Fruit fly (Drosophila melanogaster) whole organism, prepupa: Measurements from ENCODE around the gene CG3168.

Source experiments
- CG10631 ChIP-seq: fragments of 200-800 bp; sonication (Bioruptor generic); optimal IDR thresholded peaks from 2 replicates; lab custom pipeline; 2016; ENCODE audit warnings: missing biosample characterization, missing genetic modification characterization
- CG11294 ChIP-seq: fragments of 200-800 bp; sonication (Bioruptor generic); IDR thresholded peaks from 2 replicates; pipeline ENCODE4 v1.3.6; 2022; ENCODE audit warnings: missing biosample characterization, missing genetic modification characterization
- CG11762 ChIP-seq: fragments of 200-800 bp; sonication (Bioruptor generic); optimal IDR thresholded peaks from 3 replicates; lab custom pipeline; 2016; ENCODE audit warnings: missing biosample characterization, missing genetic modification characterization; ENCODE audit not compliant: insufficient read depth
- CG11902 ChIP-seq: fragments of 200-800 bp; sonication (Bioruptor generic); optimal IDR thresholded peaks from 3 replicates; lab custom pipeline; 2016; ENCODE audit warnings: missing biosample characterization, missing genetic modification characterization
- CG15336 ChIP-seq: fragments of 200-800 bp; sonication (Bioruptor generic); IDR thresholded peaks from 2 replicates; pipeline ENCODE4 v1.3.6; 2022; ENCODE audit warnings: missing biosample characterization, missing genetic modification characterization
- CG1621 ChIP-seq: fragments of 200-800 bp; sonication (Bioruptor generic); optimal IDR thresholded peaks from 3 replicates; lab custom pipeline; 2018; ENCODE audit warnings: missing biosample characterization, mild to moderate bottlenecking, missing genetic modification characterization
- CG16779 ChIP-seq: fragments of 200-800 bp; sonication (Bioruptor generic); optimal IDR thresholded peaks from 3 replicates; lab custom pipeline; 2017; ENCODE audit warnings: missing biosample characterization, mild to moderate bottlenecking, missing genetic modification characterization
- CG3032 ChIP-seq: fragments of 200-800 bp; optimal IDR thresholded peaks from 2 replicates; lab custom pipeline; 2019; ENCODE audit warnings: missing biosample characterization, mild to moderate bottlenecking, missing genetic modification characterization, moderate library complexity
- CG32006 ChIP-seq: fragments of 200-800 bp; sonication (Bioruptor generic); optimal IDR thresholded peaks from 3 replicates; lab custom pipeline; 2017; ENCODE audit warnings: missing biosample characterization, mild to moderate bottlenecking, missing genetic modification characterization
- CG34406 ChIP-seq: fragments of 200-800 bp; sonication (Bioruptor generic); optimal IDR thresholded peaks from 3 replicates; lab custom pipeline; 2016; ENCODE audit warnings: missing biosample characterization, missing genetic modification characterization
- CG3919 ChIP-seq: fragments of 200-800 bp; sonication (Bioruptor generic); optimal IDR thresholded peaks from 3 replicates; lab custom pipeline; 2016; ENCODE audit warnings: missing biosample characterization, missing genetic modification characterization
- CG4318 ChIP-seq: fragments of 200-800 bp; sonication (Bioruptor generic); optimal IDR thresholded peaks from 3 replicates; lab custom pipeline; 2017; ENCODE audit warnings: missing biosample characterization, mild to moderate bottlenecking, missing genetic modification characterization
- CG6163 ChIP-seq: fragments of 200-800 bp; sonication (Bioruptor generic); IDR thresholded peaks from 3 replicates; pipeline ENCODE4 v1.3.6; 2022; ENCODE audit warnings: missing biosample characterization, missing genetic modification characterization
- CG6276 ChIP-seq: fragments of 200-800 bp; sonication (Bioruptor generic); optimal IDR thresholded peaks from 2 replicates; lab custom pipeline; 2017; ENCODE audit warnings: missing biosample characterization, mild to moderate bottlenecking, missing genetic modification characterization
- CG6808 ChIP-seq: fragments of 200-800 bp; sonication (Bioruptor generic); optimal IDR thresholded peaks from 3 replicates; lab custom pipeline; 2017; ENCODE audit warnings: missing biosample characterization, missing genetic modification characterization, mild to moderate bottlenecking, moderate library complexity, missing genetic modification reagents
- CG6854 ChIP-seq: fragments of 200-800 bp; sonication (Bioruptor generic); optimal IDR thresholded peaks from 2 replicates; lab custom pipeline; 2017; ENCODE audit warnings: missing biosample characterization, mild to moderate bottlenecking, missing genetic modification characterization
- CG8119 ChIP-seq: fragments of 200-800 bp; sonication (Bioruptor generic); IDR thresholded peaks from 3 replicates; pipeline ENCODE4 v1.3.6; 2022; ENCODE audit warnings: missing biosample characterization, missing genetic modification characterization
- CG8319 ChIP-seq: fragments of 200-800 bp; sonication (Bioruptor generic); optimal IDR thresholded peaks from 3 replicates; lab custom pipeline; 2016; ENCODE audit warnings: missing biosample characterization, missing genetic modification characterization
- CG9139 ChIP-seq: fragments of 200-800 bp; sonication (Bioruptor generic); optimal IDR thresholded peaks from 3 replicates; lab custom pipeline; 2017; ENCODE audit warnings: missing biosample characterization, mild to moderate bottlenecking, missing genetic modification characterization
- Eip75B ChIP-seq: fragments of 200-800 bp; sonication (Bioruptor generic); optimal IDR thresholded peaks from 3 replicates; lab custom pipeline; 2016; ENCODE audit warnings: missing biosample characterization, missing genetic modification characterization
- Eip78C ChIP-seq: fragments of 200-800 bp; sonication (Bioruptor generic); peaks from one replicate; lab custom pipeline; 2016; ENCODE audit warnings: missing biosample characterization, missing genetic modification characterization
- Eip93F ChIP-seq: fragments of 200-800 bp; sonication (Bioruptor generic); optimal IDR thresholded peaks from 2 replicates; lab custom pipeline; 2016; ENCODE audit warnings: missing biosample characterization, mild to moderate bottlenecking, missing genetic modification characterization
- Ets21C ChIP-seq: fragments of 200-800 bp; sonication (Bioruptor generic); optimal IDR thresholded peaks from 3 replicates; lab custom pipeline; 2016; ENCODE audit warnings: missing biosample characterization, missing genetic modification characterization
- Ets96B ChIP-seq: fragments of 200-800 bp; optimal IDR thresholded peaks from 2 replicates; lab custom pipeline; 2019; ENCODE audit warnings: missing biosample characterization, mild to moderate bottlenecking, missing genetic modification characterization, moderate library complexity
- Gug ChIP-seq: fragments of 200-800 bp; sonication (Bioruptor generic); IDR thresholded peaks from 2 replicates; pipeline ENCODE4 v1.3.6; 2022; ENCODE audit warnings: missing biosample characterization, missing genetic modification characterization
- Hr39 ChIP-seq: fragments of 200-800 bp; sonication (Bioruptor generic); optimal IDR thresholded peaks from 2 replicates; lab custom pipeline; 2016; ENCODE audit warnings: missing biosample characterization, missing genetic modification characterization
- Hr4 ChIP-seq: fragments of 200-800 bp; sonication (Bioruptor generic); optimal IDR thresholded peaks from 3 replicates; lab custom pipeline; 2016; ENCODE audit warnings: missing biosample characterization, missing genetic modification characterization
- Lpt ChIP-seq: fragments of 200-800 bp; sonication (Bioruptor generic); optimal IDR thresholded peaks from 3 replicates; lab custom pipeline; 2016; ENCODE audit warnings: missing biosample characterization, missing genetic modification characterization
- Met ChIP-seq: fragments of 200-800 bp; sonication (Bioruptor generic); optimal IDR thresholded peaks from 3 replicates; lab custom pipeline; 2016; ENCODE audit warnings: missing biosample characterization, missing genetic modification characterization
- OdsH ChIP-seq: fragments of 200-800 bp; sonication (Bioruptor generic); optimal IDR thresholded peaks from 3 replicates; lab custom pipeline; 2016; ENCODE audit warnings: missing biosample characterization, missing genetic modification characterization
- Smox ChIP-seq: fragments of 200-800 bp; sonication (Bioruptor generic); optimal IDR thresholded peaks from 3 replicates; lab custom pipeline; 2016; ENCODE audit warnings: missing biosample characterization, missing genetic modification characterization
- Sox102F ChIP-seq: fragments of 200-800 bp; sonication (Bioruptor generic); optimal IDR thresholded peaks from 2 replicates; lab custom pipeline; 2016; ENCODE audit warnings: missing biosample characterization, mild to moderate bottlenecking, missing genetic modification characterization
- Sox14 ChIP-seq: fragments of 200-800 bp; sonication (Bioruptor generic); optimal IDR thresholded peaks from 3 replicates; lab custom pipeline; 2016; ENCODE audit warnings: missing biosample characterization, missing genetic modification characterization
- acj6 ChIP-seq: fragments of 200-800 bp; sonication (Bioruptor generic); optimal IDR thresholded peaks from 3 replicates; lab custom pipeline; 2016; ENCODE audit warnings: missing biosample characterization, missing genetic modification characterization
- cyc ChIP-seq: fragments of 200-800 bp; sonication (Bioruptor generic); optimal IDR thresholded peaks from 3 replicates; lab custom pipeline; 2016; ENCODE audit warnings: missing biosample characterization, missing genetic modification characterization
- dac ChIP-seq: fragments of 200-800 bp; sonication (Bioruptor generic); optimal IDR thresholded peaks from 2 replicates; lab custom pipeline; 2017; ENCODE audit warnings: missing biosample characterization, mild to moderate bottlenecking, missing genetic modification characterization
- dsx ChIP-seq: fragments of 200-800 bp; optimal IDR thresholded peaks from 3 replicates; lab custom pipeline; 2019; ENCODE audit warnings: missing biosample characterization, mild to moderate bottlenecking, missing genetic modification characterization, moderate library complexity; ENCODE audit not compliant: poor library complexity, severe bottlenecking
- esn ChIP-seq: fragments of 200-800 bp; sonication (Bioruptor generic); optimal IDR thresholded peaks from 2 replicates; lab custom pipeline; 2016; ENCODE audit warnings: missing biosample characterization, mild to moderate bottlenecking, missing genetic modification characterization, moderate library complexity
- fd59A ChIP-seq: fragments of 200-800 bp; sonication (Bioruptor generic); optimal IDR thresholded peaks from 2 replicates; lab custom pipeline; 2017; ENCODE audit warnings: missing biosample characterization, mild to moderate bottlenecking, missing genetic modification characterization, missing genetic modification reagents
- fd85E ChIP-seq: fragments of 200-800 bp; sonication (Bioruptor generic); optimal IDR thresholded peaks from 3 replicates; lab custom pipeline; 2016; ENCODE audit warnings: missing biosample characterization, missing genetic modification characterization
- fkh ChIP-seq: fragments of 200-800 bp; sonication (Bioruptor generic); optimal IDR thresholded peaks from 3 replicates; lab custom pipeline; 2017; ENCODE audit warnings: missing biosample characterization, mild to moderate bottlenecking, missing genetic modification characterization, moderate library complexity
- lz ChIP-seq: fragments of 200-800 bp; sonication (Bioruptor generic); optimal IDR thresholded peaks from 3 replicates; lab custom pipeline; 2016; ENCODE audit warnings: missing biosample characterization, missing genetic modification characterization
- pdm3 ChIP-seq: fragments of 200-800 bp; sonication (Bioruptor generic); optimal IDR thresholded peaks from 3 replicates; lab custom pipeline; 2016; ENCODE audit warnings: missing biosample characterization, missing genetic modification characterization
- salr ChIP-seq, 2 experiments: fragments of 200-800 bp; sonication (Bioruptor generic); optimal IDR thresholded peaks; 3 replicates each; lab custom pipeline; 2016 to 2018; ENCODE audit warnings: missing biosample characterization in 2 of 2, missing genetic modification characterization in 2 of 2, mild to moderate bottlenecking in 1 of 2
- spab ChIP-seq: fragments of 200-800 bp; sonication (Bioruptor generic); optimal IDR thresholded peaks from 2 replicates; lab custom pipeline; 2017; ENCODE audit warnings: missing biosample characterization, mild to moderate bottlenecking, missing genetic modification characterization, missing genetic modification reagents
- ss ChIP-seq, 2 experiments: fragments of 200-800 bp; sonication (Bioruptor generic); optimal IDR thresholded peaks; 2 replicates in 1 of 2; 3 replicates in 1 of 2; lab custom pipeline; 2017 to 2018; ENCODE audit warnings: mild to moderate bottlenecking in 2 of 2, missing biosample characterization in 2 of 2, missing genetic modification characterization in 2 of 2, moderate library complexity in 1 of 2
- svp ChIP-seq: fragments of 200-800 bp; sonication (Bioruptor generic); peaks from one replicate; lab custom pipeline; 2016; ENCODE audit warnings: missing biosample characterization, missing genetic modification characterization
- topi ChIP-seq: fragments of 200-800 bp; sonication (Bioruptor generic); optimal IDR thresholded peaks from 3 replicates; lab custom pipeline; 2016; ENCODE audit warnings: missing biosample characterization, missing genetic modification characterization
- vri ChIP-seq: fragments of 200-800 bp; sonication (Bioruptor generic); optimal IDR thresholded peaks from 3 replicates; lab custom pipeline; 2016; ENCODE audit warnings: missing biosample characterization, mild to moderate bottlenecking, missing genetic modification characterization

Gene CG3168

dm6 chrX:6770924-6771323, 31.1 kb upstream of the CG3168 start, which contains the start of gene Coq7 (continued):
- no peak for TF ChIP-seq Smox (GFP tag; lab: Kevin White, UChicago)
- TF ChIP-seq CG3919 (GFP tag; lab: Kevin White, UChicago), result peak; percentile 85
- peak; percentile 81 for TF ChIP-seq CG32006 (GFP tag; lab: Kevin White, UChicago)
- peak; percentile 68 for TF ChIP-seq CG34406
- peak; percentile 55 for TF ChIP-seq fd59A (GFP tag; lab: Kevin White, UChicago)
- no peak for TF ChIP-seq pdm3 (GFP tag; lab: Kevin White, UChicago)
- peak; percentile 69 for TF ChIP-seq CG8119 (GFP tag; lab: Robert Waterston, UW)
- peak; percentile 88 for TF ChIP-seq Eip93F
- no peak for TF ChIP-seq topi
- no peak for TF ChIP-seq Hr4 (GFP tag; lab: Kevin White, UChicago)
- TF ChIP-seq CG16779, result no peak
- TF ChIP-seq CG6854 (GFP tag; lab: Kevin White, UChicago), result no peak
- peak; percentile 65 for TF ChIP-seq dac (GFP tag; lab: Kevin White, UChicago)
- TF ChIP-seq Sox14 (GFP tag; lab: Kevin White, UChicago), result no peak
- no peak for TF ChIP-seq CG6276
- TF ChIP-seq OdsH (GFP tag; lab: Kevin White, UChicago), result no peak
- no peak for TF ChIP-seq spab
- peak; percentile 60 for TF ChIP-seq CG8319 (GFP tag; lab: Kevin White, UChicago)
- no peak for TF ChIP-seq CG6808 (GFP tag; lab: Kevin White, UChicago)
- no peak for TF ChIP-seq Sox102F (GFP tag; lab: Kevin White, UChicago)
- TF ChIP-seq esn (GFP tag; lab: Kevin White, UChicago), result peak; percentile 81
- TF ChIP-seq fd85E, result no peak
- TF ChIP-seq CG15336, result peak; percentile 78
- peak; percentile 93 for TF ChIP-seq Eip78C (GFP tag; lab: Kevin White, UChicago)
- peak; percentile 75 for TF ChIP-seq CG1621 (tag; lab: Kevin White, UChicago)
- no peak for TF ChIP-seq vri (GFP tag; lab: Kevin White, UChicago)
- TF ChIP-seq CG6163 (GFP tag; lab: Robert Waterston, UW), result peak; percentile 91
- peak; percentile 68 for TF ChIP-seq Ets21C
- TF ChIP-seq Ets96B (tag; lab: Kevin White, UChicago), result peak; percentile 78
- TF ChIP-seq Eip75B (GFP tag; lab: Kevin White, UChicago), result no peak
- TF ChIP-seq fkh (GFP tag; lab: Kevin White, UChicago), result no peak
- peak; percentile 82 for TF ChIP-seq CG10631 (GFP tag; lab: Kevin White, UChicago)
- TF ChIP-seq salr (GFP tag; optimal IDR thresholded peaks at IDR 0.05; lab: Kevin White, UChicago), result peak in 1 of 2 experiments; percentile 66
- no peak for TF ChIP-seq dsx (GFP tag; lab: Kevin White, UChicago)
- TF ChIP-seq CG11902 (GFP tag; lab: Kevin White, UChicago), result peak; percentile 76
- TF ChIP-seq Hr39 (GFP tag; lab: Kevin White, UChicago), result no peak
- TF ChIP-seq Gug (GFP tag; lab: Robert Waterston, UW), result peak; percentile 81
- peak; percentile 83 for TF ChIP-seq CG3032
- TF ChIP-seq CG4318, result no peak
- TF ChIP-seq, all 60 proteins: peak for 32

dm6 chrX:6759184-6759965, 19.6 kb upstream of the CG3168 start:
- no peak for TF ChIP-seq pdm3 (GFP tag; lab: Kevin White, UChicago)
- TF ChIP-seq Eip93F, result no peak
- TF ChIP-seq cyc, result no peak
- no peak for TF ChIP-seq acj6 (GFP tag; lab: Kevin White, UChicago)
- no peak for TF ChIP-seq dsx (GFP tag; lab: Kevin White, UChicago)
- no peak for TF ChIP-seq fkh (GFP tag; lab: Kevin White, UChicago)
- no peak for TF ChIP-seq CG6854 (GFP tag; lab: Kevin White, UChicago)
- no peak for TF ChIP-seq Met (GFP tag; lab: Kevin White, UChicago)
- TF ChIP-seq Lpt (GFP tag; lab: Kevin White, UChicago), result no peak
- no peak for TF ChIP-seq CG11294
- no peak for TF ChIP-seq lz
- TF ChIP-seq CG11762, result no peak
- TF ChIP-seq ss (GFP tag; optimal IDR thresholded peaks at IDR 0.05; lab: Kevin White, UChicago), result no peak
- TF ChIP-seq CG15336, result 0 out of 2 replicates have a peak, but pooled peaks have one; percentile 31
- TF ChIP-seq Ets96B (tag; lab: Kevin White, UChicago), result no peak
- peak; percentile 37 for TF ChIP-seq esn (GFP tag; lab: Kevin White, UChicago)
- peak; percentile 73 for TF ChIP-seq svp (GFP tag; lab: Kevin White, UChicago)
- TF ChIP-seq Hr39 (GFP tag; lab: Kevin White, UChicago), result no peak
- TF ChIP-seq CG9139 (GFP tag; lab: Kevin White, UChicago), result no peak
- no peak for TF ChIP-seq fd85E
- no peak for TF ChIP-seq Smox (GFP tag; lab: Kevin White, UChicago)
